Worm (Caenorhabditis elegans): Measurements from ENCODE around the gene F28G4.3.

DNA sequence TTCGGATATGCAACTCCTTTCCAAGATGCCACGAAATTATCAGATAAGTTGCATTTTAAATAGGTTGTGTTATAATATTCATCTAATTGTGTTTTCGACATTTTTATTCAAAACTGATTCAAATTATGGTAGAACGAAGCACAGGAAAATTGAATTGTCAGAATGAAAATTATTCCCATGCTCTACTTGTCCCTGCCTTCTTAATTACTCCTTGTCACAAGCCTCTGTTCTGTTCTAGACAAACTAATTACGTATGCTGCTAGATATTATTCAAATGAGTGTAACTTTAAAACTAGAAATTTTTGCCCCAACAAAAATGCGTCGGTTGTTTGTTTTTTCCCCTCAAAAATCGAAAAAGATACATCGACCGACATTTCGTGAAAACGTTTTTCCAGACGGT lies 43.4 kb downstream of the F28G4.3 start, which contains the start of gene srh-104:
- TF ChIP-seq tbx-2 (tag; optimal IDR thresholded peaks at IDR 0.05) (no peak), C08G9.2 (tag; optimal IDR thresholded peaks at IDR 0.05) (no peak), rnt-1 (tag; optimal IDR thresholded peaks at IDR 0.05) (no peak), hlh-13 (GFP tag; optimal IDR thresholded peaks at IDR 0.05) (no peak)
